Worm (Caenorhabditis elegans): ENCODE results near the gene F08G2.5.
"Not testable (repeated sequence)": the region's sequence is repeated elsewhere in the genome, so short reads cannot be mapped to it uniquely, and the experiment has no call there.

The F08G2.5 gene

ce11 chrII:13841106-13841854, 7.8 kb upstream of the F08G2.5 start, which contains the start of gene F08G2.7:
Gene F08G2.7, minus strand, starts transcription at chrII:13841156.
- TF ChIP-seq ceh-13 (GFP tag; optimal IDR thresholded peaks at IDR 0.05) (no peak), aly-1 (tag; optimal IDR thresholded peaks at IDR 0.05) (peak; percentile 27), ceh-36 (tag; optimal IDR thresholded peaks at IDR 0.05) (peak; percentile 85)

ce11 chrII:13839454-13839853, 6.0 kb upstream of the F08G2.5 start:
- TF ChIP-seq B0310.2 (tag; optimal IDR thresholded peaks at IDR 0.05) (no peak), hmg-4 (GFP tag; optimal IDR thresholded peaks at IDR 0.05) (no peak), hmbx-1 (tag; optimal IDR thresholded peaks at IDR 0.05) (no peak), hnd-1 (tag; optimal IDR thresholded peaks at IDR 0.05) (no peak), tbx-37 (GFP tag; conservative IDR thresholded peaks at IDR 0.05) (no peak), ama-1 (optimal IDR thresholded peaks at IDR 0.05) (no peak), flt-1 (GFP tag; IDR thresholded peaks at IDR 0.05) (no peak), pes-1 (GFP tag; IDR thresholded peaks at IDR 0.05) (no peak), tbx-11 (GFP tag; IDR thresholded peaks at IDR 0.05) (no peak), ceh-36 (tag; optimal IDR thresholded peaks at IDR 0.05) (no peak), aly-1 (tag; optimal IDR thresholded peaks at IDR 0.05) (no peak), ceh-13 (GFP tag; optimal IDR thresholded peaks at IDR 0.05) (no peak), sea-1 (GFP tag; conservative IDR thresholded peaks at IDR 0.05) (no peak), F13C5.2 (tag; optimal IDR thresholded peaks at IDR 0.05) (no peak), scrt-1 (GFP tag; IDR thresholded peaks at IDR 0.05) (no peak), tra-4 (tag; optimal IDR thresholded peaks at IDR 0.05) (no peak), ets-7 (tag; optimal IDR thresholded peaks at IDR 0.05) (no peak)

DNA sequence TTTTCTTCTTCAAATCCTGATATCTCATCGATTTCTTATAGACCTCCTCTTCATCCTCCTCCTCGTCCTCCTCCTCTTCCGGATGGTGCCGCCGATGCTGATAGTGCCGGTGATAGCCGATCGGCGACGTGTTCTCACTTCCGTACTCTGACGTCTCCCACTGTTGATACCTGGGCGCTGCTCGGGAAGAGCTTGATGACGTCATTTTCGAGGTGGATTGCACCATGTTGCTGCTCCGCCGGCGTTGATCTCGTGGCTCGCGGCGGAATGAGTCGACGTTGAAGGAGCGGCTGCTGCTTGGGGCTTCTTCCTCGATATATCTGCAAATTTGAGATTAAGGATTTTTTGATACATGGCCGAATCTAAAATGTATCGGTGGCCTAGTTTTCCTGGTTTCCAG, 5.0 kb upstream of the F08G2.5 start:
- TF ChIP-seq tbx-11 (GFP tag; IDR thresholded peaks at IDR 0.05): no peak
- no peak for TF ChIP-seq tra-4 (tag; optimal IDR thresholded peaks at IDR 0.05)
- no peak for TF ChIP-seq ceh-36 (tag; optimal IDR thresholded peaks at IDR 0.05)
- TF ChIP-seq sea-1 (GFP tag; conservative IDR thresholded peaks at IDR 0.05): no peak
- TF ChIP-seq F13C5.2 (tag; optimal IDR thresholded peaks at IDR 0.05): no peak
- no peak for TF ChIP-seq ceh-13 (GFP tag; optimal IDR thresholded peaks at IDR 0.05)
- TF ChIP-seq hmg-4 (GFP tag; optimal IDR thresholded peaks at IDR 0.05): no peak
- TF ChIP-seq hnd-1 (tag; optimal IDR thresholded peaks at IDR 0.05): no peak

DNA sequence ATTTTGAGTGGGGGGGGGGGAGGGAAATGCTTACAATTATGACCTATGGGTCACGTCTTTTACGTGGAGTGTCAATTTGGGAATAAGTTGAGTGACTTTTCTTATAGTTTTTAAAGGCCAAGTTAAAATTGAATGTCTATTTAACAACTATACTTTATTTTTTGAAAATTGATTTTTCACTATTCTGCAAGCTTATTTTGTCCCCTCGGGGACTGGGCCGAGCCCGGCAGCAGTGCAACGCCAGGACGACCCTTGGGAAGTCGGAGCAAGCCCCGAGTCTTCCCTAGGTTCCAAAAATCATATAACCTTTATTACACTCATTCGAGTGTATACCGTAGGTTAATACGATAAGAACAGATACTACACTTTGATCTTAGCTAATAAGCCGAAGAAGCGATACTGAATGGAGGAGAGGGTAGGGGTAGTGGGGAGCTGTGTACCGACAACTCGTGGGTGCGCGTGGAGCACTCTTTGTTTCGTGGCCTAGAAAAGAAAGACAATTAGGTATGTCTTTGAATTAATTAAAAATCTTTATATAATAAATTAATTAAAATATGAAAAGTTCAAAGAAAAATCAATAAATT, 2.4 kb upstream of the F08G2.5 start, which contains the start of gene ins-37:
ins-37 (minus strand) TSS at position 384 of the 584 bp plus-strand sequence.
- not testable (repeated sequence) for TF ChIP-seq tbx-37 (GFP tag; conservative IDR thresholded peaks at IDR 0.05); tbx-11 (GFP tag; IDR thresholded peaks at IDR 0.05); hmbx-1 (tag; optimal IDR thresholded peaks at IDR 0.05)

- TF ChIP-seq ceh-13 (GFP tag; optimal IDR thresholded peaks at IDR 0.05) (peak; percentile 60), hmg-4 (GFP tag; optimal IDR thresholded peaks at IDR 0.05) (peak; percentile 91), pes-1 (GFP tag; IDR thresholded peaks at IDR 0.05) (peak; percentile 88), scrt-1 (GFP tag; IDR thresholded peaks at IDR 0.05) (peak; percentile 84), tra-4 (tag; optimal IDR thresholded peaks at IDR 0.05) (no peak), hnd-1 (tag; optimal IDR thresholded peaks at IDR 0.05) (peak; percentile 63), sea-1 (GFP tag; conservative IDR thresholded peaks at IDR 0.05) (peak; percentile 89), F13C5.2 (tag; optimal IDR thresholded peaks at IDR 0.05) (peak; percentile 85), flt-1 (GFP tag; IDR thresholded peaks at IDR 0.05) (peak; percentile 81), ceh-36 (tag; optimal IDR thresholded peaks at IDR 0.05) (peak; percentile 72), ama-1 (optimal IDR thresholded peaks at IDR 0.05) (no peak), B0310.2 (tag; optimal IDR thresholded peaks at IDR 0.05) (peak; percentile 67), tbx-37 (GFP tag; conservative IDR thresholded peaks at IDR 0.05) (peak; percentile 74), aly-1 (tag; optimal IDR thresholded peaks at IDR 0.05) (peak; percentile 32), ets-7 (tag; optimal IDR thresholded peaks at IDR 0.05) (peak; percentile 53), tbx-11 (GFP tag; IDR thresholded peaks at IDR 0.05) (peak; percentile 82), hmbx-1 (tag; optimal IDR thresholded peaks at IDR 0.05) (peak; percentile 30)
Observed at ce11 chrII:13834380-13835194, 1.2 kb upstream of the F08G2.5 start.

DNA sequence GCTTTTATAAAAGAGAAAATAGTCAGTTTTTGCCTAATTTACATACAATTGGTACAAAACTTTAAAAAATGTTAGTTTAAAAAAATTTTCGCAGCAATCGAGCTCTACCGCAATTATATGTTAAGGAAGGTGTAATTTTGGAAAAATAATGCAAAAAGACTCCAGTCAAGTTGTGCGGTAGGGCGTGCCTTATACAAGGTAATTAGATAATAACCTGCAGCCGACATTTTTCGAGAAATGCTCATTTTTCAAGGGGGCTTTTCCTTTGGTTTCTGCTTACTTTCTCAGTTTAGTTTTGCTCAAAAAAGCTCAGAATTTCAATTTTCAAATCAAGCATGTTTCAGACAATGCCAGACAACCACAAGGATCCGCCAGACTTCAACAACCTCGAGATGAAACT, 3.2 kb downstream of the F08G2.5 start, which contains the start of gene F08G2.4:
F08G2.4 (plus strand) TSS at position 348 of the 400 bp plus-strand sequence.
- TF ChIP-seq B0310.2 (tag; optimal IDR thresholded peaks at IDR 0.05): no peak
- TF ChIP-seq scrt-1 (GFP tag; IDR thresholded peaks at IDR 0.05): no peak
- TF ChIP-seq ceh-13 (GFP tag; optimal IDR thresholded peaks at IDR 0.05): no peak
- no peak for TF ChIP-seq hmbx-1 (tag; optimal IDR thresholded peaks at IDR 0.05)
- no peak for TF ChIP-seq F13C5.2 (tag; optimal IDR thresholded peaks at IDR 0.05)
- TF ChIP-seq tra-4 (tag; optimal IDR thresholded peaks at IDR 0.05): no peak
- no peak for TF ChIP-seq tbx-37 (GFP tag; conservative IDR thresholded peaks at IDR 0.05)
- no peak for TF ChIP-seq ets-7 (tag; optimal IDR thresholded peaks at IDR 0.05)
- TF ChIP-seq tbx-11 (GFP tag; IDR thresholded peaks at IDR 0.05): no peak
- no peak for TF ChIP-seq hnd-1 (tag; optimal IDR thresholded peaks at IDR 0.05)
- no peak for TF ChIP-seq ama-1 (optimal IDR thresholded peaks at IDR 0.05)
- no peak for TF ChIP-seq pes-1 (GFP tag; IDR thresholded peaks at IDR 0.05)
- no peak for TF ChIP-seq hmg-4 (GFP tag; optimal IDR thresholded peaks at IDR 0.05)
- no peak for TF ChIP-seq aly-1 (tag; optimal IDR thresholded peaks at IDR 0.05)
